Fruit fly (Drosophila melanogaster): Measurements from ENCODE around the gene CG34161.

CG34161 gene

dm6 chr2L:10552807-10553206, 28.7 kb downstream of the CG34161 start (continued):
- TF ChIP-seq prd (optimal IDR thresholded peaks at IDR 0.05) (no peak), prd (GFP tag; IDR thresholded peaks at IDR 0.05) (0 out of 3 replicates have a peak, but pooled peaks have one; percentile 20), Mad (GFP tag; optimal IDR thresholded peaks at IDR 0.05) (no peak), CG13123 (GFP tag; optimal IDR thresholded peaks at IDR 0.05) (peak; percentile 28), Lim3 (GFP tag; IDR thresholded peaks at IDR 0.05) (peak; percentile 18; the same call in 1 of the 2 replicates), run (tag; optimal IDR thresholded peaks at IDR 0.05) (no peak), CG10565 (GFP tag; optimal IDR thresholded peaks at IDR 0.05) (no peak), CG9727 (GFP tag; optimal IDR thresholded peaks at IDR 0.05) (peak; percentile 65), Lpt (GFP tag; optimal IDR thresholded peaks at IDR 0.05) (no peak), unpg (GFP tag; optimal IDR thresholded peaks at IDR 0.05) (peak; percentile 43), lmd (GFP tag; IDR thresholded peaks at IDR 0.05) (no peak), Elba2 (GFP tag; optimal IDR thresholded peaks at IDR 0.05) (no peak), grn (GFP tag; optimal IDR thresholded peaks at IDR 0.05) (peak; percentile 87), CG13624 (GFP tag; optimal IDR thresholded peaks at IDR 0.05) (no peak), fd3F (GFP tag; optimal IDR thresholded peaks at IDR 0.05) (peak; percentile 10), HLHmδ (GFP tag; optimal IDR thresholded peaks at IDR 0.05) (peak; percentile 85), CG2199 (GFP tag; IDR thresholded peaks at IDR 0.05) (no peak), Kr (GFP tag; optimal IDR thresholded peaks at IDR 0.05) (peak; percentile 44), da (GFP tag; optimal IDR thresholded peaks at IDR 0.05) (no peak), Antp (GFP tag; optimal IDR thresholded peaks at IDR 0.05) (no peak), pum (GFP tag; optimal IDR thresholded peaks at IDR 0.05) (no peak), Mrtf (GFP tag; IDR thresholded peaks at IDR 0.05) (no peak), dpn (GFP tag; optimal IDR thresholded peaks at IDR 0.05) (peak in 1 of 2 experiments; percentile 4), nom (GFP tag; optimal IDR thresholded peaks at IDR 0.05) (no peak), CG1602 (GFP tag; optimal IDR thresholded peaks at IDR 0.05) (peak; percentile 33), odd (GFP tag; optimal IDR thresholded peaks at IDR 0.05) (peak; percentile 36), CG15601 (tag; optimal IDR thresholded peaks at IDR 0.05) (peak; percentile 69), lbe (GFP tag; optimal IDR thresholded peaks at IDR 0.05) (peak; percentile 4), Xrp1 (GFP tag; IDR thresholded peaks at IDR 0.05) (peak; percentile 79), gcm (GFP tag; optimal IDR thresholded peaks at IDR 0.05) (peak; percentile 21), slou (GFP tag; optimal IDR thresholded peaks at IDR 0.05) (no peak), CG10366 (GFP tag; IDR thresholded peaks at IDR 0.05) (no peak), CG30020 (tag; optimal IDR thresholded peaks at IDR 0.05) (no peak), CG13775 (GFP tag; optimal IDR thresholded peaks at IDR 0.05) (peak; percentile 4), CG13424 (tag; optimal IDR thresholded peaks at IDR 0.05) (peak; percentile 25), ci (GFP tag; IDR thresholded peaks at IDR 0.05) (peak; percentile 38; the same call in 1 of the 3 replicates), salm (tag; optimal IDR thresholded peaks at IDR 0.05) (peak; percentile 22), br (optimal IDR thresholded peaks at IDR 0.05) (no peak), Taf1 (GFP tag; IDR thresholded peaks at IDR 0.05) (no peak), CG17568 (GFP tag; optimal IDR thresholded peaks at IDR 0.05) (peak; percentile 56), Lhr (GFP tag; optimal IDR thresholded peaks at IDR 0.05) (peak; percentile 35), fu2 (GFP tag; optimal IDR thresholded peaks at IDR 0.05) (no peak), dmrt99B (tag; optimal IDR thresholded peaks at IDR 0.05) (no peak), CG8281 (tag; optimal IDR thresholded peaks at IDR 0.05) (peak; percentile 17), btn (GFP tag; optimal IDR thresholded peaks at IDR 0.05) (no peak), Atf6 (GFP tag; IDR thresholded peaks at IDR 0.05) (0 out of 2 replicates have a peak, but pooled peaks have one; percentile 28), trem (tag; optimal IDR thresholded peaks at IDR 0.05) (no peak), ranshi (GFP tag; IDR thresholded peaks at IDR 0.05) (peak; percentile 49; the same call in 1 of the 2 replicates), CG2129 (GFP tag; IDR thresholded peaks at IDR 0.05; ENCODE audit: partially characterized antibody) (no peak), nmo (GFP tag; optimal IDR thresholded peaks at IDR 0.05) (no peak), CG12769 (tag; optimal IDR thresholded peaks at IDR 0.05) (peak; percentile 0), ken (GFP tag; IDR thresholded peaks at IDR 0.05) (0 out of 3 replicates have a peak, but pooled peaks have one; percentile 23)

All from whole organism, embryonic.